Fruit fly (Drosophila melanogaster) whole organism, embryonic: ENCODE results near the gene Scgbeta.

ENCODE experiments used
- Atf6 ChIP-seq: fragments of 200-800 bp; sonication (Bioruptor generic); IDR thresholded peaks from 2 replicates; pipeline ENCODE4 v1.3.6; 2022; ENCODE audit warnings: missing biosample characterization, missing genetic modification characterization
- Bdp1 ChIP-seq: fragments of 200-800 bp; sonication (Bioruptor generic); optimal IDR thresholded peaks from 3 replicates; lab custom pipeline; 2016; ENCODE audit warnings: missing biosample characterization, missing genetic modification characterization
- CG10209 ChIP-seq: fragments of 200-800 bp; sonication (Bioruptor generic); optimal IDR thresholded peaks from 3 replicates; lab custom pipeline; 2017; ENCODE audit warnings: missing biosample characterization, mild to moderate bottlenecking, missing genetic modification characterization, missing genetic modification reagents
- CG1024 ChIP-seq: fragments of 200-800 bp; sonication (Bioruptor generic); IDR thresholded peaks from 2 replicates; pipeline ENCODE4 v1.3.6; 2022; ENCODE audit warnings: missing biosample characterization, missing genetic modification characterization
- CG10565 ChIP-seq: fragments of 200-800 bp; sonication (Bioruptor generic); optimal IDR thresholded peaks from 3 replicates; lab custom pipeline; 2016; ENCODE audit warnings: missing biosample characterization, mild to moderate bottlenecking, missing genetic modification characterization
- CG14667 ChIP-seq: fragments of 200-800 bp; sonication (Bioruptor generic); IDR thresholded peaks from 2 replicates; pipeline ENCODE4 v1.3.6; 2022; ENCODE audit warnings: missing biosample characterization, missing genetic modification characterization
- CG14860 ChIP-seq: fragments of 200-800 bp; sonication (Bioruptor generic); IDR thresholded peaks from 3 replicates; pipeline ENCODE4 v1.3.6; 2022; ENCODE audit warnings: missing biosample characterization, missing genetic modification characterization; ENCODE audit not compliant: partially characterized antibody
- CG18476 ChIP-seq: fragments of 200-800 bp; sonication (Bioruptor generic); optimal IDR thresholded peaks from 2 replicates; lab custom pipeline; 2016; ENCODE audit warnings: missing biosample characterization, mild to moderate bottlenecking, missing genetic modification characterization
- CG2889 ChIP-seq: fragments of 200-800 bp; sonication (Bioruptor generic); IDR thresholded peaks from 3 replicates; pipeline ENCODE4 v1.3.6; 2022; ENCODE audit warnings: missing biosample characterization, missing genetic modification characterization
- CG31441 ChIP-seq: fragments of 200-800 bp; sonication (Bioruptor generic); IDR thresholded peaks from 2 replicates; pipeline ENCODE4 v1.3.6; 2022; ENCODE audit warnings: missing biosample characterization, missing genetic modification characterization
- CG4820 ChIP-seq: fragments of 200-800 bp; sonication (Bioruptor generic); optimal IDR thresholded peaks from 3 replicates; lab custom pipeline; 2016; ENCODE audit warnings: missing biosample characterization, missing genetic modification characterization
- CG6683 ChIP-seq: fragments of 200-800 bp; sonication (Bioruptor generic); optimal IDR thresholded peaks from 2 replicates; lab custom pipeline; 2017; ENCODE audit warnings: missing biosample characterization, mild to moderate bottlenecking, missing genetic modification characterization, missing genetic modification reagents
- CG6854 ChIP-seq: fragments of 200-800 bp; sonication (Bioruptor generic); optimal IDR thresholded peaks from 3 replicates; lab custom pipeline; 2017; ENCODE audit warnings: missing biosample characterization, mild to moderate bottlenecking, missing genetic modification characterization
- CG7357 ChIP-seq: fragments of 200-800 bp; sonication (Bioruptor generic); IDR thresholded peaks from 3 replicates; pipeline ENCODE4 v1.3.6; 2022; ENCODE audit warnings: missing biosample characterization, missing genetic modification characterization
- Dref ChIP-seq: fragments of 200-800 bp; sonication (Bioruptor generic); IDR thresholded peaks from 2 replicates; pipeline ENCODE4 v1.3.6; 2022; ENCODE audit warnings: missing biosample characterization, missing genetic modification characterization
- HHEX ChIP-seq: fragments of 200-800 bp; sonication (Bioruptor generic); optimal IDR thresholded peaks from 3 replicates; lab custom pipeline; 2017; ENCODE audit warnings: missing biosample characterization, mild to moderate bottlenecking, missing genetic modification characterization, missing genetic modification reagents
- Kr ChIP-seq: fragments of 200-800 bp; sonication (Bioruptor generic); optimal IDR thresholded peaks from 2 replicates; lab custom pipeline; 2017; ENCODE audit warnings: missing biosample characterization, mild to moderate bottlenecking, missing genetic modification characterization
- Lpt ChIP-seq: fragments of >200 bp; optimal IDR thresholded peaks from 2 replicates; lab custom pipeline; 2018; ENCODE audit warnings: missing biosample characterization, missing genetic modification characterization
- Meics ChIP-seq: fragments of 200-800 bp; sonication (Bioruptor generic); optimal IDR thresholded peaks from 2 replicates; lab custom pipeline; 2017; ENCODE audit warnings: missing biosample characterization, mild to moderate bottlenecking, missing genetic modification characterization
- Mes4 ChIP-seq: fragments of 200-800 bp; sonication (Bioruptor generic); optimal IDR thresholded peaks from 2 replicates; lab custom pipeline; 2016; ENCODE audit warnings: missing biosample characterization, missing genetic modification characterization
- Sin3A ChIP-seq: fragments of >200 bp; optimal IDR thresholded peaks from 2 replicates; lab custom pipeline; 2018
- Sox100B ChIP-seq: fragments of 200-800 bp; sonication (Bioruptor generic); optimal IDR thresholded peaks from 3 replicates; lab custom pipeline; 2018; ENCODE audit warnings: missing biosample characterization, mild to moderate bottlenecking, missing genetic modification characterization
- Spps ChIP-seq: fragments of 200-800 bp; sonication (Bioruptor generic); optimal IDR thresholded peaks from 2 replicates; lab custom pipeline; 2018; ENCODE audit warnings: missing biosample characterization, mild to moderate bottlenecking, missing genetic modification characterization
- amos ChIP-seq: fragments of 200-800 bp; sonication (Bioruptor generic); IDR thresholded peaks from 2 replicates; pipeline ENCODE4 v1.3.6; 2022; ENCODE audit warnings: missing biosample characterization, missing genetic modification characterization; ENCODE audit not compliant: partially characterized antibody
- ash1 ChIP-seq: fragments of 200-800 bp; sonication (Bioruptor generic); optimal IDR thresholded peaks from 2 replicates; lab custom pipeline; 2018; ENCODE audit warnings: missing biosample characterization, mild to moderate bottlenecking, missing genetic modification characterization
- bab2 ChIP-seq: fragments of 200-800 bp; sonication (Bioruptor generic); optimal IDR thresholded peaks from 2 replicates; lab custom pipeline; 2016; ENCODE audit warnings: missing biosample characterization, missing genetic modification characterization
- btn ChIP-seq: fragments of 200-800 bp; sonication (Bioruptor generic); optimal IDR thresholded peaks from 2 replicates; lab custom pipeline; 2016; ENCODE audit warnings: missing biosample characterization, missing genetic modification characterization
- cas ChIP-seq: fragments of 200-800 bp; sonication (Bioruptor generic); IDR thresholded peaks from 2 replicates; pipeline ENCODE4 v1.3.6; 2022; ENCODE audit warnings: missing biosample characterization, missing genetic modification characterization
- corto ChIP-seq: fragments of 200-800 bp; sonication (Bioruptor generic); optimal IDR thresholded peaks from 2 replicates; lab custom pipeline; 2016; ENCODE audit warnings: missing biosample characterization, mild to moderate bottlenecking, missing genetic modification characterization, moderate library complexity
- dati ChIP-seq: fragments of 200-800 bp; sonication (Bioruptor generic); IDR thresholded peaks from 2 replicates; pipeline ENCODE4 v1.3.6; 2022; ENCODE audit warnings: missing biosample characterization, missing genetic modification characterization
- dmrt99B ChIP-seq: fragments of 200-800 bp; sonication (Bioruptor generic); optimal IDR thresholded peaks from 2 replicates; lab custom pipeline; 2018; ENCODE audit warnings: missing biosample characterization, mild to moderate bottlenecking, missing genetic modification characterization, moderate library complexity
- emc ChIP-seq: fragments of 200-800 bp; sonication (Bioruptor generic); optimal IDR thresholded peaks from 2 replicates; lab custom pipeline; 2016; ENCODE audit warnings: missing biosample characterization, missing genetic modification characterization
- ems ChIP-seq: fragments of 200-800 bp; sonication (Bioruptor generic); optimal IDR thresholded peaks from 3 replicates; lab custom pipeline; 2016; ENCODE audit warnings: missing biosample characterization, missing genetic modification characterization
- gce ChIP-seq: fragments of 200-800 bp; sonication (Bioruptor generic); IDR thresholded peaks from 3 replicates; pipeline ENCODE4 v1.3.6; 2022; ENCODE audit warnings: missing biosample characterization, missing genetic modification characterization
- gcm2 ChIP-seq: fragments of 200-800 bp; sonication (Bioruptor generic); optimal IDR thresholded peaks from 2 replicates; lab custom pipeline; 2016; ENCODE audit warnings: missing biosample characterization, missing genetic modification characterization
- grau ChIP-seq: fragments of 200-800 bp; optimal IDR thresholded peaks from 3 replicates; lab custom pipeline; 2019; ENCODE audit warnings: missing biosample characterization, mild to moderate bottlenecking, missing genetic modification characterization, moderate library complexity
- gro ChIP-seq: fragments of 200-800 bp; sonication (Bioruptor generic); optimal IDR thresholded peaks from 2 replicates; lab custom pipeline; 2016; ENCODE audit warnings: missing biosample characterization, missing genetic modification characterization
- ham ChIP-seq: fragments of 200-800 bp; sonication (Bioruptor generic); IDR thresholded peaks from 2 replicates; pipeline ENCODE4 v1.3.6; 2022; ENCODE audit warnings: missing biosample characterization, missing genetic modification characterization
- hkb ChIP-seq, 2 experiments: fragments of 200-800 bp in 1 of 2; fragments of >200 bp in 1 of 2; sonication (Bioruptor generic) in 1 of 2; IDR thresholded peaks in 1 of 2; optimal IDR thresholded peaks in 1 of 2; 2 replicates each; pipeline versions ENCODE4 v1.3.6 to Lab custom; 2017 to 2022; ENCODE audit warnings: missing biosample characterization in 1 of 2, missing genetic modification characterization in 1 of 2
- lola ChIP-seq, 3 experiments: fragments of >200 bp in 2 of 3; fragments of 200-800 bp in 1 of 3; sonication (Bioruptor generic) in 1 of 3; optimal IDR thresholded peaks; 2 replicates each; lab custom pipeline; 2017 to 2019; ENCODE audit warnings: missing biosample characterization in 3 of 3, missing genetic modification characterization in 3 of 3, mild to moderate bottlenecking in 1 of 3, moderate library complexity in 1 of 3
- pan ChIP-seq, 4 experiments: fragments of >200 bp in 3 of 4; fragments of 200-800 bp in 1 of 4; sonication (Bioruptor generic) in 1 of 4; optimal IDR thresholded peaks in 3 of 4; IDR thresholded peaks in 1 of 4; 2 replicates each; pipeline versions ENCODE4 v1.3.6 to Lab custom; 2017 to 2022; ENCODE audit warnings: missing biosample characterization in 2 of 4, missing genetic modification characterization in 2 of 4, mixed read lengths in 1 of 4
- pho ChIP-seq: fragments of 200-800 bp; sonication (Bioruptor generic); optimal IDR thresholded peaks from 2 replicates; lab custom pipeline; 2016; ENCODE audit warnings: missing biosample characterization, missing genetic modification characterization
- sc ChIP-seq, 3 experiments: fragments of >200 bp in 2 of 3; fragments of 200-800 bp in 1 of 3; sonication (Bioruptor generic) in 1 of 3; optimal IDR thresholded peaks; 2 replicates in 2 of 3; 3 replicates in 1 of 3; lab custom pipeline; 2017; ENCODE audit warnings: mild to moderate bottlenecking in 1 of 3, missing biosample characterization in 1 of 3, missing genetic modification characterization in 1 of 3, missing genetic modification reagents in 1 of 3
- sens-2 ChIP-seq: fragments of 200-800 bp; sonication (Bioruptor generic); IDR thresholded peaks from 2 replicates; pipeline ENCODE4 v1.3.6; 2022; ENCODE audit warnings: missing biosample characterization, missing genetic modification characterization
- seq ChIP-seq: fragments of 200-800 bp; sonication (Bioruptor generic); IDR thresholded peaks from 2 replicates; pipeline ENCODE4 v1.3.6; 2022; ENCODE audit warnings: missing biosample characterization, missing genetic modification characterization
- sima ChIP-seq: fragments of 200-800 bp; sonication (Bioruptor generic); optimal IDR thresholded peaks from 2 replicates; lab custom pipeline; 2016; ENCODE audit warnings: missing biosample characterization, missing genetic modification characterization
- sob ChIP-seq: fragments of 200-800 bp; sonication (Bioruptor generic); IDR thresholded peaks from 2 replicates; pipeline ENCODE4 v1.3.6; 2022; ENCODE audit warnings: missing biosample characterization, missing genetic modification characterization
- sqz ChIP-seq: fragments of 200-800 bp; sonication (Bioruptor generic); optimal IDR thresholded peaks from 3 replicates; lab custom pipeline; 2018; ENCODE audit warnings: missing biosample characterization, mild to moderate bottlenecking, missing genetic modification characterization
- tx ChIP-seq: fragments of 200-800 bp; sonication (Bioruptor generic); optimal IDR thresholded peaks from 2 replicates; lab custom pipeline; 2016; ENCODE audit warnings: missing biosample characterization, missing genetic modification characterization
- zfh1 ChIP-seq: fragments of 200-800 bp; sonication (Bioruptor generic); IDR thresholded peaks from 3 replicates; pipeline ENCODE4 v1.3.6; 2022; ENCODE audit warnings: missing biosample characterization, missing genetic modification characterization

Gene Scgbeta

dm6 chr3R:12422379-12422975, at the start of gene Scgbeta, which contains the start of gene CG17202 (continued):
- TF ChIP-seq CG6683 (GFP tag; lab: Kevin White, UChicago) (no peak), CG14860 (GFP tag; lab: Robert Waterston, UW) (no peak), dmrt99B (tag; lab: Kevin White, UChicago) (no peak), ash1 (no peak), HHEX (GFP tag; lab: Kevin White, UChicago) (no peak), Bdp1 (GFP tag; lab: Kevin White, UChicago) (no peak), grau (no peak), CG31441 (GFP tag; lab: Robert Waterston, UW) (no peak), sens-2 (GFP tag; lab: Robert Waterston, UW) (no peak), CG4820 (GFP tag; lab: Kevin White, UChicago) (no peak), Spps (tag; lab: Kevin White, UChicago) (no peak), CG18476 (GFP tag; lab: Kevin White, UChicago) (no peak), hkb (optimal IDR thresholded peaks at IDR 0.05; lab: Kevin White, UChicago) (no peak), hkb (GFP tag; IDR thresholded peaks at IDR 0.05; lab: Robert Waterston, UW) (no peak), Sin3A (lab: Kevin White, UChicago) (peak; percentile 59), Sox100B (GFP tag; lab: Kevin White, UChicago) (no peak), pho (GFP tag; lab: Kevin White, UChicago) (no peak), zfh1 (GFP tag; lab: Robert Waterston, UW) (no peak), CG7357 (no peak), sima (GFP tag; lab: Kevin White, UChicago) (no peak), ems (GFP tag; lab: Kevin White, UChicago) (no peak), ham (GFP tag; lab: Robert Waterston, UW) (no peak), CG2889 (GFP tag; lab: Robert Waterston, UW) (no peak), corto (GFP tag; lab: Kevin White, UChicago) (no peak), Atf6 (no peak), Mes4 (no peak), gcm2 (GFP tag; lab: Kevin White, UChicago) (no peak), btn (GFP tag; lab: Kevin White, UChicago) (no peak), CG14667 (GFP tag; lab: Robert Waterston, UW) (no peak), emc (no peak), Lpt (GFP tag; lab: Kevin White, UChicago) (no peak), gce (GFP tag; lab: Robert Waterston, UW) (no peak), amos (peak; percentile 55; the same call in 1 of the 2 replicates), cas (GFP tag; lab: Robert Waterston, UW) (no peak), CG6854 (GFP tag; lab: Kevin White, UChicago) (no peak), sqz (GFP tag; lab: Kevin White, UChicago) (no peak), lola (GFP tag; optimal IDR thresholded peaks at IDR 0.05; lab: Kevin White, UChicago) (no peak), tx (GFP tag; lab: Kevin White, UChicago) (no peak), bab2 (GFP tag; lab: Kevin White, UChicago) (peak; percentile 7), sc (optimal IDR thresholded peaks at IDR 0.05; lab: Kevin White, UChicago) (no peak), sc (GFP tag; optimal IDR thresholded peaks at IDR 0.05; lab: Kevin White, UChicago) (no peak), Kr (GFP tag; lab: Kevin White, UChicago) (no peak), gro (peak; percentile 42), Meics (no peak), Dref (peak; percentile 45; the same call in 1 of the 2 replicates), dati (GFP tag; lab: Robert Waterston, UW) (no peak), CG1024 (no peak), CG10209 (GFP tag; lab: Kevin White, UChicago) (no peak), CG10565 (no peak), sob (GFP tag; lab: Robert Waterston, UW) (no peak), seq (GFP tag; lab: Robert Waterston, UW) (no peak), pan (optimal IDR thresholded peaks at IDR 0.05; lab: Kevin White, UChicago) (no peak), pan (GFP tag; optimal IDR thresholded peaks at IDR 0.05 in 1 of 2, IDR thresholded peaks at IDR 0.05 in 1 of 2) (no peak)
